Worm (Caenorhabditis elegans) whole organism, L3 larva: Measurements from ENCODE around the gene cst-1.

Experiments
- R02D3.7 ChIP-seq: fragments of 150-350 bp; optimal IDR thresholded peaks from 2 replicates; lab custom pipeline; 2014; ENCODE audit warnings: missing biosample characterization, missing genetic modification characterization
- egl-27 ChIP-seq: sonication (generic microtip); optimal IDR thresholded peaks from 4 replicates; lab custom pipeline; 2017; ENCODE audit warnings: missing biosample characterization, missing genetic modification reagents, missing genetic modification characterization
- lsy-12 ChIP-seq: sonication (generic microtip); optimal IDR thresholded peaks from 2 replicates; lab custom pipeline; 2016; ENCODE audit warnings: mild to moderate bottlenecking, missing genetic modification characterization, missing compliant biosample characterization
- nhr-11 ChIP-seq: fragments of 150-350 bp; optimal IDR thresholded peaks from 2 replicates; lab custom pipeline; 2014; ENCODE audit warnings: missing biosample characterization, missing genetic modification characterization
- skn-1 ChIP-seq: fragments of 150-350 bp; optimal IDR thresholded peaks from 2 replicates; lab custom pipeline; 2014; ENCODE audit warnings: missing biosample characterization, missing genetic modification characterization
- tbx-2 ChIP-seq: sonication (generic microtip); optimal IDR thresholded peaks from 2 replicates; lab custom pipeline; 2016; ENCODE audit warnings: mild to moderate bottlenecking, missing genetic modification characterization, missing compliant biosample characterization

ce11 chrX:4317095-4317494 lies 22.3 kb upstream of the cst-1 start:
- TF ChIP-seq egl-27 (no peak), nhr-11 (tag; lab: Kevin White, UChicago) (no peak), tbx-2 (no peak), skn-1 (tag; lab: Kevin White, UChicago) (no peak), lsy-12 (no peak), R02D3.7 (tag; lab: Kevin White, UChicago) (no peak)
